Fruit fly (Drosophila melanogaster): ENCODE results near the gene Nhe1.
A peak's percentile ranks its signal among the peaks of the same experiment; 100 is the strongest.

The Nhe1 gene

dm6 chr2L:131466-132270 is 25.1 kb upstream of the Nhe1 start, which contains the start of gene Gs1 (continued):
- TF ChIP-seq zen2 (GFP tag; IDR thresholded peaks at IDR 0.05; ENCODE audit: partially characterized antibody) = peak; percentile 68; the same call in 2 of the 3 replicates
- peak; percentile 98 for TF ChIP-seq CG2199 (GFP tag; IDR thresholded peaks at IDR 0.05)
- peak; percentile 34; the same call in 1 of the 2 replicates for TF ChIP-seq ttk (GFP tag; IDR thresholded peaks at IDR 0.05)
- TF ChIP-seq lab (GFP tag; optimal IDR thresholded peaks at IDR 0.05) = peak; percentile 81
- TF ChIP-seq Jarid2 (GFP tag; optimal IDR thresholded peaks at IDR 0.05) = peak; percentile 89
- peak; percentile 59; the same call in 1 of the 2 replicates for TF ChIP-seq vvl (GFP tag; IDR thresholded peaks at IDR 0.05)
- TF ChIP-seq Stat92E (GFP tag; optimal IDR thresholded peaks at IDR 0.05) = peak in 1 of 3 experiments; percentile 48
- TF ChIP-seq CG10462 (GFP tag; optimal IDR thresholded peaks at IDR 0.05) = no peak
- peak; percentile 17 for TF ChIP-seq pho (GFP tag; optimal IDR thresholded peaks at IDR 0.05)
- peak; percentile 18; the same call in 1 of the 2 replicates for TF ChIP-seq MBD-R2 (GFP tag; IDR thresholded peaks at IDR 0.05)
- peak in 1 of 2 experiments; percentile 21 for TF ChIP-seq Hr51 (GFP tag; optimal IDR thresholded peaks at IDR 0.05)
- TF ChIP-seq BtbVII (GFP tag; optimal IDR thresholded peaks at IDR 0.05) = peak; percentile 74
- no peak; the same call in 1 of the 2 replicates for TF ChIP-seq CG31441 (GFP tag; IDR thresholded peaks at IDR 0.05)
- TF ChIP-seq CG9932 (GFP tag; IDR thresholded peaks at IDR 0.05) = 0 out of 2 replicates have a peak, but pooled peaks have one; percentile 11
- TF ChIP-seq CG12071 (GFP tag; optimal IDR thresholded peaks at IDR 0.05) = peak; percentile 53
- peak; percentile 14 for TF ChIP-seq lilli (GFP tag; optimal IDR thresholded peaks at IDR 0.05)
- TF ChIP-seq PHDP (tag; optimal IDR thresholded peaks at IDR 0.05) = peak; percentile 20
- no peak for TF ChIP-seq cato (GFP tag; optimal IDR thresholded peaks at IDR 0.05; ENCODE audit: borderline replicate concordance)
- peak; percentile 71 for TF ChIP-seq CG18599 (GFP tag; optimal IDR thresholded peaks at IDR 0.05)
- TF ChIP-seq CG11504 (tag; optimal IDR thresholded peaks at IDR 0.05) = peak; percentile 21
- no peak for TF ChIP-seq Abd-B (GFP tag; optimal IDR thresholded peaks at IDR 0.05)
- no peak for TF ChIP-seq HLH3B (GFP tag; IDR thresholded peaks at IDR 0.05)
- TF ChIP-seq CG12219 (GFP tag; optimal IDR thresholded peaks at IDR 0.05) = peak; percentile 34
- TF ChIP-seq Asciz (GFP tag; optimal IDR thresholded peaks at IDR 0.05) = peak; percentile 15
- TF ChIP-seq hkb (optimal IDR thresholded peaks at IDR 0.05) = no peak
- peak; percentile 49; the same call in 1 of the 2 replicates for TF ChIP-seq hkb (GFP tag; IDR thresholded peaks at IDR 0.05)
- TF ChIP-seq seq (GFP tag; IDR thresholded peaks at IDR 0.05) = peak; percentile 18; the same call in 1 of the 2 replicates
- TF ChIP-seq CG7556 (GFP tag; optimal IDR thresholded peaks at IDR 0.05) = no peak
- TF ChIP-seq CG30431 (GFP tag; optimal IDR thresholded peaks at IDR 0.05) = no peak
- TF ChIP-seq sens-2 (GFP tag; IDR thresholded peaks at IDR 0.05) = peak; percentile 4; the same call in 1 of the 2 replicates
- peak; percentile 84 for TF ChIP-seq sug (tag; optimal IDR thresholded peaks at IDR 0.05)
- TF ChIP-seq dysf (GFP tag; IDR thresholded peaks at IDR 0.05) = peak; percentile 26; the same call in 1 of the 3 replicates
- peak; percentile 89 for TF ChIP-seq ftz-f1 (GFP tag; optimal IDR thresholded peaks at IDR 0.05)
- TF ChIP-seq chm (GFP tag; IDR thresholded peaks at IDR 0.05) = peak; percentile 90
- peak; percentile 90 for TF ChIP-seq Med (GFP tag)
- TF ChIP-seq Opbp (GFP tag; IDR thresholded peaks at IDR 0.05; ENCODE audit: partially characterized antibody) = 0 out of 3 replicates have a peak, but pooled peaks have one; percentile 45
- no peak for TF ChIP-seq CG15011 (GFP tag; optimal IDR thresholded peaks at IDR 0.05)
- TF ChIP-seq CG7839 (tag; optimal IDR thresholded peaks at IDR 0.05) = peak; percentile 6
- TF ChIP-seq Doc3 (GFP tag; IDR thresholded peaks at IDR 0.05; ENCODE audit: partially characterized antibody) = peak; percentile 14; the same call in 1 of the 3 replicates
- TF ChIP-seq pfk (GFP tag; optimal IDR thresholded peaks at IDR 0.05) = peak; percentile 14
- peak; percentile 60; the same call in 1 of the 2 replicates for TF ChIP-seq CG32532 (GFP tag; IDR thresholded peaks at IDR 0.05)
- TF ChIP-seq Fer3 (tag; optimal IDR thresholded peaks at IDR 0.05) = peak; percentile 50
- no peak for TF ChIP-seq CG2116 (GFP tag; optimal IDR thresholded peaks at IDR 0.05)
- TF ChIP-seq CG32767 (GFP tag; IDR thresholded peaks at IDR 0.05) = peak; percentile 49; the same call in 1 of the 2 replicates
- peak; percentile 27 for TF ChIP-seq CG11723 (GFP tag; optimal IDR thresholded peaks at IDR 0.05)
- TF ChIP-seq unc-4 (GFP tag; IDR thresholded peaks at IDR 0.05; ENCODE audit: partially characterized antibody) = peak; percentile 52
- no peak for TF ChIP-seq Myb (GFP tag; optimal IDR thresholded peaks at IDR 0.05)

Data from whole organism, embryonic.